Worm (Caenorhabditis elegans): ENCODE measurements around the gene gst-32.

- TF ChIP-seq ceh-48 (tag; optimal IDR thresholded peaks at IDR 0.05): no peak
- TF ChIP-seq nfya-1 (tag; optimal IDR thresholded peaks at IDR 0.05): no peak
- TF ChIP-seq lin-11 (tag; optimal IDR thresholded peaks at IDR 0.05): no peak
- TF ChIP-seq unc-55 (GFP tag; optimal IDR thresholded peaks at IDR 0.05): no peak
- TF ChIP-seq F13H6.1 (tag; optimal IDR thresholded peaks at IDR 0.05): no peak
- no peak for TF ChIP-seq dmd-4 (tag; optimal IDR thresholded peaks at IDR 0.05; ENCODE audit: borderline replicate concordance)
- TF ChIP-seq sox-4 (tag; optimal IDR thresholded peaks at IDR 0.05): no peak
- no peak for TF ChIP-seq unc-86 (tag; optimal IDR thresholded peaks at IDR 0.05)
- TF ChIP-seq fkh-10 (GFP tag; optimal IDR thresholded peaks at IDR 0.05): no peak
Observed at ce11 chrII:15130512-15130911, 47.9 kb downstream of the gst-32 start, which contains the start of gene Y53F4B.62.

Data from whole organism, late embryonic.